Fruit fly (Drosophila melanogaster) S2 (cell line): ENCODE results near the gene CG11771.

Experiments used
- CG8478 ChIP-seq: fragments of >200 bp; optimal IDR thresholded peaks from 2 replicates; lab custom pipeline; 2018
- CTCF ChIP-seq, 2 experiments: fragments of >200 bp; optimal IDR thresholded peaks; 2 replicates each; lab custom pipeline; 2018

- TF ChIP-seq CG8478 (lab: Kevin White, UChicago) (no peak), CTCF (optimal IDR thresholded peaks at IDR 0.05; lab: Kevin White, UChicago) (no peak)
Measured at dm6 chr3R:24905959-24906634, 25.7 kb upstream of the CG11771 start, which contains the start of gene CG13643.
